Worm (Caenorhabditis elegans): ENCODE data around the gene cdh-8.

ce11 chrIV:325640-326039 lies 14.0 kb upstream of the cdh-8 start:
- no peak for TF ChIP-seq zag-1 (tag; optimal IDR thresholded peaks at IDR 0.05)
- TF ChIP-seq lin-39 (tag; optimal IDR thresholded peaks at IDR 0.05), result no peak
- no peak for TF ChIP-seq tbx-2 (tag; optimal IDR thresholded peaks at IDR 0.05)
- no peak for TF ChIP-seq nhr-28 (tag; optimal IDR thresholded peaks at IDR 0.05)
- TF ChIP-seq ceh-82 (tag; optimal IDR thresholded peaks at IDR 0.05), result no peak
- no peak for TF ChIP-seq swsn-7 (tag; optimal IDR thresholded peaks at IDR 0.05)
- no peak for TF ChIP-seq mab-9 (GFP tag; IDR thresholded peaks at IDR 0.05)
- TF ChIP-seq nhr-76 (tag; optimal IDR thresholded peaks at IDR 0.05), result no peak
- TF ChIP-seq egl-13 (tag; optimal IDR thresholded peaks at IDR 0.05), result no peak
- TF ChIP-seq mdl-1 (tag; optimal IDR thresholded peaks at IDR 0.05), result no peak
- no peak for TF ChIP-seq skn-1 (tag; optimal IDR thresholded peaks at IDR 0.05)
- TF ChIP-seq mep-1 (tag; optimal IDR thresholded peaks at IDR 0.05), result no peak
- no peak for TF ChIP-seq elt-2 (tag; optimal IDR thresholded peaks at IDR 0.05)
- no peak for TF ChIP-seq ceh-63 (GFP tag; optimal IDR thresholded peaks at IDR 0.05)
